Worm (Caenorhabditis elegans) whole organism, L2 larva: ENCODE results near the gene znf-474.

Experiments
- egl-27 ChIP-seq: sonication (generic microtip); optimal IDR thresholded peaks from 3 replicates; lab custom pipeline; 2017; ENCODE audit warnings: missing biosample characterization, missing genetic modification reagents, missing genetic modification characterization
- elt-1 ChIP-seq: fragments of 150-350 bp; optimal IDR thresholded peaks from 2 replicates; lab custom pipeline; 2014; ENCODE audit warnings: missing biosample characterization, missing genetic modification characterization
- lsy-2 ChIP-seq, 2 experiments: fragments of 150-350 bp in 1 of 2; sonication (generic microtip) in 1 of 2; optimal IDR thresholded peaks; 2 replicates each; lab custom pipeline; 2014 to 2017; ENCODE audit warnings: missing biosample characterization in 2 of 2, missing genetic modification characterization in 2 of 2
- mab-5 ChIP-seq: fragments of 150-350 bp; optimal IDR thresholded peaks from 2 replicates; lab custom pipeline; 2014; ENCODE audit warnings: missing biosample characterization, missing genetic modification characterization
- snpc-4 ChIP-seq: fragments of 150-350 bp; optimal IDR thresholded peaks from 2 replicates; lab custom pipeline; 2014; ENCODE audit warnings: missing biosample characterization, missing genetic modification characterization
- ztf-4 ChIP-seq: fragments of 150-350 bp; optimal IDR thresholded peaks from 2 replicates; lab custom pipeline; 2014; ENCODE audit warnings: missing biosample characterization, missing genetic modification characterization

DNA sequence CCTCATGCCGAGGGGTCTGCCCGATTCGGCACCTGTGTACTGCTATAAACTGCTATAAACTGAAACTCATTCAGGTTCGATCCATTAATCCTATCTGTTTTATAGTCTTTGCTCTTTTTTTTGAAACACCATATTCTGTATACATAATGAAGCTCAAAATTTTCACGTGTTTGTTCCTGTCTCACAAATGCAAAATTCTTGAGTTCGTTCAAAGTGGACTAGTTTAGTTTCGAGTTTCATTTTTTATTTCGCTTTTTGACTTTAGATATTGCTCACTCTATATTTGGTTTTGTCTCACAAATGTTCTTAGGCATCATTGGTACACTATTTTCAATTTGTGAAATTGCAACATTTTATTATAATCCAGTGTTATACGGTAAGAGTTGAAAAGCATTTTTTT lies 28.4 kb upstream of the znf-474 start, which contains the start of gene lgc-17:
- no peak for TF ChIP-seq egl-27 (tag; lab: Kevin White, UChicago)
- no peak for TF ChIP-seq mab-5 (tag; lab: Kevin White, UChicago)
- TF ChIP-seq ztf-4 = no peak
- no peak for TF ChIP-seq lsy-2 (tag; optimal IDR thresholded peaks at IDR 0.05; lab: Kevin White, UChicago)
- no peak for TF ChIP-seq snpc-4
- TF ChIP-seq elt-1 (tag; lab: Kevin White, UChicago) = no peak
